Worm (Caenorhabditis elegans) whole organism, late embryonic: ENCODE data around the gene R13H4.7.

Source experiments
- K09A11.1 ChIP-seq: sonication (generic microtip); optimal IDR thresholded peaks from 2 replicates; lab custom pipeline; 2017; ENCODE audit warnings: antibody characterized with exemption, mild to moderate bottlenecking, missing genetic modification characterization, missing compliant biosample characterization; ENCODE audit not compliant: insufficient read depth
- elt-2 ChIP-seq: sonication (generic microtip); optimal IDR thresholded peaks from 2 replicates; lab custom pipeline; 2016; ENCODE audit warnings: missing genetic modification reagents, missing genetic modification characterization, missing compliant biosample characterization
- hlh-8 ChIP-seq: sonication (generic microtip); optimal IDR thresholded peaks from 2 replicates; lab custom pipeline; 2016; ENCODE audit warnings: missing genotype, missing genetic modification characterization, missing compliant biosample characterization
- nfya-1 ChIP-seq: sonication (generic microtip); optimal IDR thresholded peaks from 2 replicates; lab custom pipeline; 2017; ENCODE audit warnings: missing genetic modification characterization, mild to moderate bottlenecking, missing compliant biosample characterization, antibody characterized with exemption, moderate library complexity
- pha-2 ChIP-seq: sonication (generic microtip); optimal IDR thresholded peaks from 2 replicates; lab custom pipeline; 2017; ENCODE audit warnings: mild to moderate bottlenecking, missing genetic modification characterization, missing compliant biosample characterization
- pqm-1 ChIP-seq: sonication (generic microtip); optimal IDR thresholded peaks from 2 replicates; lab custom pipeline; 2016; ENCODE audit warnings: missing genetic modification characterization, missing compliant biosample characterization
- unc-42 ChIP-seq: sonication (generic microtip); optimal IDR thresholded peaks from 2 replicates; lab custom pipeline; 2016; ENCODE audit warnings: missing genotype, missing genetic modification characterization, missing compliant biosample characterization

DNA sequence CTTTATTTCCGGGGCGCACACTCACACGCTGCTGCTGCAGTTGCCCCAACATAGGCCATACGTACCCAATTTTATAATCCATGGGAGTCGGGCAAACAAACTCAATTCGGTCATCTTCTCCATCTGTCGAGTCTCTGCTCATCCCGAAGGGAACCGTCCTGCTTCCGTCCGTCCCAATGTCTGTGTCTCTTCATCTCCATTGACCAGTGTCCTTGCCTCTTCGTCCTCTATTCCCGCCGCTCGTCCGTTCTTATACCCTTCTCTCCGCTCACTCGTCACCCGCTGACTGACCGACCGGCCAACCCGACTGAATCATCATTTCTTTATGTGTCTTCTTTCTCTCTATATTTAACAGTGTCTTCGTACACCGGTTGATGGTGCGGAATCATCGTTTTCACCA, 23.2 kb downstream of the R13H4.7 start:
- TF ChIP-seq pqm-1 (tag; lab: Kevin White, UChicago) (peak; percentile 5), hlh-8 (tag; lab: Kevin White, UChicago) (no peak), unc-42 (tag; lab: Kevin White, UChicago) (peak; percentile 90), elt-2 (tag; lab: Kevin White, UChicago) (no peak), pha-2 (tag; lab: Kevin White, UChicago) (no peak), nfya-1 (peak; percentile 41), K09A11.1 (tag; lab: Kevin White, UChicago) (no peak)
